Fruit fly (Drosophila melanogaster): ENCODE measurements around the gene Ccp84Af.

Ccp84Af gene

DNA sequence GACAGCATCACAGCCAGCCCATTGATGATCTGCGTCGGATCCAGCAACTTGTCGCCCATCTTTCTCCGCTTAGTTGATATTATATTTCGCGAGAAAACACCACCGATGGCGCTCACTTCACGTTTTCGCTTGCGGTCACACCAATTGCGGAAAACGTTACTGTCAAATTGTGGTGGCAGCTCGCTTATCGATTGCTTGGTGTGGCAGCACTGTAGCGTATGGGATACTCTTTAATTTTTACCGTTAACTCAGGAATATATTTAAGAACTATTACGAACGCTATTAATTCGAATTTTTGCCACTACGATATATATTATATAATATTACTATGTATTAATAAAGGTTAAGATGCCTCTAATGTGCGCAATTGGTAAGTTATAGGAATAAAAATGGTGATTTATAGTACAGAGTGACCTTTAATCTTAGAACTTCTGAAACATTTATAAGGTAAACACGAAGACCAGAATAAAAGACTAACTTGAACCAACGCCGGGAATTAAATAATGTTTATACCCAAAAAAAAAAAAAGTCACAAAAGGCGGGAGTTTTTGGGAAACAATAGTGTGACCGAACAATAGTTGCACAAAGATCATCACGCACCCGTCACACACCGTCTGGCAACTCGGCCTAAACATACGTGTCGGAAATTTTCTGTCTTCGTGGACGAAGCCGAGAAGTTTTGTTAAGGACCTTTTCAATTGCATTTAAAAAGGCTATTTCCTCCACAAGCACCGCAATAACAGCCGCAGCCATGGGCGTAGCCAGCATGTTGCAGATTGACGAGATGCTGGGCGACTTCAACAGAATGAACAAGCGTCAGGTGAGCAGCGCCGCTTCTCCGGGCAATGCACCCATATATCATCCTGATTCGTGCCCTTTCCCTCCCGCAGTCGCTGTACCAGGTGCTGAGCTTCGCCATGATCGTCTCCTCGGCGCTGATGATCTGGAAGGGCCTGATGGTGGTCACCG, 32.5 kb downstream of the Ccp84Af start, which contains the start of the genes CG1307 and twr (continued):
- TF ChIP-seq CG11723 (GFP tag; optimal IDR thresholded peaks at IDR 0.05) (no peak), CG9817 (tag; optimal IDR thresholded peaks at IDR 0.05) (peak; percentile 30), Hmx (GFP tag; optimal IDR thresholded peaks at IDR 0.05) (no peak), jigr1 (GFP tag; IDR thresholded peaks at IDR 0.05) (no peak), bsh (GFP tag; optimal IDR thresholded peaks at IDR 0.05) (peak in 1 of 2 experiments; percentile 50), Awh (GFP tag; IDR thresholded peaks at IDR 0.05) (no peak), Deaf1 (tag; optimal IDR thresholded peaks at IDR 0.05) (peak; percentile 78), Lpt (GFP tag; optimal IDR thresholded peaks at IDR 0.05) (no peak), rib (GFP tag; IDR thresholded peaks at IDR 0.05) (no peak; the same call in 1 of the 2 replicates), chm (GFP tag; IDR thresholded peaks at IDR 0.05) (no peak), bab2 (GFP tag; optimal IDR thresholded peaks at IDR 0.05) (peak; percentile 11), Doc3 (GFP tag; IDR thresholded peaks at IDR 0.05; ENCODE audit: partially characterized antibody) (no peak), CG4820 (GFP tag; optimal IDR thresholded peaks at IDR 0.05) (no peak), eve (GFP tag; optimal IDR thresholded peaks at IDR 0.05) (no peak), Ptx1 (GFP tag; IDR thresholded peaks at IDR 0.05) (0 out of 2 replicates have a peak, but pooled peaks have one; percentile 25), CG12659 (GFP tag; optimal IDR thresholded peaks at IDR 0.05) (peak; percentile 77), CG30020 (tag; optimal IDR thresholded peaks at IDR 0.05) (no peak), stwl (tag; optimal IDR thresholded peaks at IDR 0.05) (peak; percentile 51), CG13123 (GFP tag; optimal IDR thresholded peaks at IDR 0.05) (no peak), ssp (GFP tag; IDR thresholded peaks at IDR 0.05) (peak; percentile 51; the same call in 1 of the 2 replicates), Dref (GFP tag; IDR thresholded peaks at IDR 0.05) (peak; percentile 60), CG17802 (tag; optimal IDR thresholded peaks at IDR 0.05) (peak; percentile 13), peb (GFP tag; IDR thresholded peaks at IDR 0.05) (no peak), her (GFP tag; optimal IDR thresholded peaks at IDR 0.05) (no peak), CG18476 (GFP tag; optimal IDR thresholded peaks at IDR 0.05) (no peak), CG1792 (GFP tag; optimal IDR thresholded peaks at IDR 0.05) (no peak), pb (GFP tag; optimal IDR thresholded peaks at IDR 0.05) (no peak), CG17568 (GFP tag; optimal IDR thresholded peaks at IDR 0.05) (no peak), amos (GFP tag; IDR thresholded peaks at IDR 0.05; ENCODE audit: partially characterized antibody) (peak; percentile 36; the same call in 1 of the 2 replicates), CG30403 (GFP tag; optimal IDR thresholded peaks at IDR 0.05) (peak; percentile 36), CG4707 (GFP tag; optimal IDR thresholded peaks at IDR 0.05) (no peak), usp (GFP tag; optimal IDR thresholded peaks at IDR 0.05) (no peak), CG3281 (GFP tag; optimal IDR thresholded peaks at IDR 0.05) (no peak), nerfin-2 (GFP tag; IDR thresholded peaks at IDR 0.05; ENCODE audit: partially characterized antibody) (no peak), CG12299 (tag; optimal IDR thresholded peaks at IDR 0.05) (no peak), ara (GFP tag; IDR thresholded peaks at IDR 0.05) (no peak), kah (GFP tag; optimal IDR thresholded peaks at IDR 0.05) (peak; percentile 5), CG14014 (GFP tag; IDR thresholded peaks at IDR 0.05) (no peak), Drgx (GFP tag; IDR thresholded peaks at IDR 0.05) (0 out of 2 replicates have a peak, but pooled peaks have one; percentile 16), Hand (GFP tag; optimal IDR thresholded peaks at IDR 0.05) (no peak), Max (GFP tag; optimal IDR thresholded peaks at IDR 0.05) (peak; percentile 22), ken (GFP tag; IDR thresholded peaks at IDR 0.05) (0 out of 3 replicates have a peak, but pooled peaks have one; percentile 11), twi (tag; optimal IDR thresholded peaks at IDR 0.05) (no peak), CG12942 (GFP tag; optimal IDR thresholded peaks at IDR 0.05) (no peak), Bdp1 (GFP tag; optimal IDR thresholded peaks at IDR 0.05) (no peak), CG14965 (GFP tag; optimal IDR thresholded peaks at IDR 0.05; ENCODE audit: borderline replicate concordance) (no peak), Hr3 (GFP tag; optimal IDR thresholded peaks at IDR 0.05) (peak; percentile 31), crp (GFP tag; optimal IDR thresholded peaks at IDR 0.05) (peak in 1 of 2 experiments; percentile 52)
